Fruit fly (Drosophila melanogaster): ENCODE measurements around the gene Mec2.

Mec2 gene

DNA sequence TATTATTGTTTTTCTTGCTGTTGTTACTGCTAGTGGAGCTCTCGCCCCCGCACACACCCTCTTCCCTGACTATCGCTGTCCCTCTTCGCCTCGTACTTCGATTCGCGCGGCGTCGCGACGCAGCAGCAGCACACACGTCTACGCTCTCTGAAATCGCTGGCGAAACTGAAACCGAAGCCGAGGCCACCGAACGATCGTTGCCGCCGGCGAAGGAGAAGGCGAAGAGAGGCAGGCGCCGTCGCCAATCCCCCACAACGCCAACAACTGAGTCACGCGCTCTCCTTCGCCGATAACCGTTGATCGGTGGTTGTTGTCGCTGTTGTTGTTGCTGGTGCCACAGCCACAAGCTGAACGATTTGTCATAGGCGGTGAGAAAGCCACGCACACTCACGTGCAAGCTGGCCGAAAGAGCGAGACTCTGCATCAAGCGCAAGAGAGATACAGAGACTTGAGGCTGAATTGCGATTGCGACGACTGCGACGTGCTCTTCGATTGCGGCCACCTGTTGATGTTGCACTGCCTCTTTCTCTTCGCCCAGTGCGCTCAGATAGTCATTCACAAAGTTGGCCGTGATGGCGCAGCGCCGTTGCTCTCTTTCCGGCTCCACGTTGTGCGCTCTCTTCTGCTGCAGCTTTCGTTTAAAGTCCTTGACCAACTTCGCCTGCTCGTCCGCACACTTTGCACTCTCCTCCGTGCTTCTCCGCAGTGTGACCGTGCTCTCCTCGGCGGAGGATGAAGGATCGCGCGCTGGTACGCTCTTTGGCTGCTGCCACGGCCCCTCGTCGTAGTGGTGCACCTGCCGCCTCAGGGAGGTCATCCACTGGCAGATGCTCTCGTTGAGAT, 34.3 kb upstream of the Mec2 start (continued):
- TF ChIP-seq Eip93F (GFP tag; optimal IDR thresholded peaks at IDR 0.05): no peak
- TF ChIP-seq CG11902 (GFP tag; optimal IDR thresholded peaks at IDR 0.05): no peak
- TF ChIP-seq CG31627 (GFP tag; optimal IDR thresholded peaks at IDR 0.05): no peak
- TF ChIP-seq net (GFP tag; optimal IDR thresholded peaks at IDR 0.05): no peak
- TF ChIP-seq CG32006 (GFP tag; optimal IDR thresholded peaks at IDR 0.05): no peak
- TF ChIP-seq CG6276 (GFP tag; optimal IDR thresholded peaks at IDR 0.05): peak; percentile 41
- TF ChIP-seq Hr38 (GFP tag; optimal IDR thresholded peaks at IDR 0.05): no peak
- peak; percentile 54 for TF ChIP-seq fkh (GFP tag; optimal IDR thresholded peaks at IDR 0.05)
- no peak for TF ChIP-seq cyc (GFP tag; optimal IDR thresholded peaks at IDR 0.05)
- peak; percentile 26 for TF ChIP-seq Blimp-1 (GFP tag; optimal IDR thresholded peaks at IDR 0.05)
- TF ChIP-seq Eip78C (GFP tag): peak; percentile 34
- no peak for TF ChIP-seq CG10669 (GFP tag; optimal IDR thresholded peaks at IDR 0.05)
- TF ChIP-seq CG3032 (tag; optimal IDR thresholded peaks at IDR 0.05): no peak
- TF ChIP-seq CG11294 (GFP tag; IDR thresholded peaks at IDR 0.05): no peak
- TF ChIP-seq CG6792 (GFP tag; optimal IDR thresholded peaks at IDR 0.05): no peak
- no peak for TF ChIP-seq CG11762 (GFP tag; optimal IDR thresholded peaks at IDR 0.05; ENCODE audit: insufficient read depth)
- peak; percentile 2 for TF ChIP-seq CG3919 (GFP tag; optimal IDR thresholded peaks at IDR 0.05)
- 0 out of 3 replicates have a peak, but pooled peaks have one; percentile 5 for TF ChIP-seq eg (GFP tag; IDR thresholded peaks at IDR 0.05)
- no peak for TF ChIP-seq Ets21C (GFP tag; optimal IDR thresholded peaks at IDR 0.05)
- TF ChIP-seq CG7368 (GFP tag; optimal IDR thresholded peaks at IDR 0.05): peak; percentile 20
- TF ChIP-seq Met (GFP tag; optimal IDR thresholded peaks at IDR 0.05): no peak
- peak; percentile 94 for TF ChIP-seq svp (GFP tag)
- TF ChIP-seq CG9139 (GFP tag; optimal IDR thresholded peaks at IDR 0.05): peak; percentile 16
- TF ChIP-seq CG15336 (GFP tag; IDR thresholded peaks at IDR 0.05): peak; percentile 53; the same call in 1 of the 2 replicates
- peak; percentile 62 for TF ChIP-seq Eip75B (GFP tag; optimal IDR thresholded peaks at IDR 0.05)
- peak; percentile 29 to 50 for TF ChIP-seq ss (GFP tag; optimal IDR thresholded peaks at IDR 0.05)
- no peak; the same call in 1 of the 3 replicates for TF ChIP-seq CG6163 (GFP tag; IDR thresholded peaks at IDR 0.05)

DNA sequence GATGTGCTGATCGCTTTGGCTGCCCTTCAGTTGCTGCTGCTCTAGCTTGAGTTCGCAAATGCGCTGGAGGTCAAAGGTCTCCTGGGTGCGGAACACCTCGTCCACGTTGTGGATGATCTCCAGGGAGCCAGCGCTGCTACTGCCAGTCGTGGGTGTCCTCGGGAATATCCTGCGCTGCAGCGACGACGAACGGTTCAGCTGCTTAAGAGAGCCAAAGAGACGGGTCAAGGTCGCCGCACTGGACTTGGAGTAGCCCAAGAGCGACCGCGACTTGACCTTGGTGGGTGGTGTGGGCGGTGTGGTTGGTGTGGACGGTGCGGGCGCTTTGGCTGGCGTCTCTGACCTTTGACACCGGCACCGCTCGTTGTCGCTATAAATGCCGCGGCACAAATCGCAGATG, 33.6 kb upstream of the Mec2 start:
- TF ChIP-seq pdm3 (GFP tag; optimal IDR thresholded peaks at IDR 0.05) (no peak), ss (GFP tag; optimal IDR thresholded peaks at IDR 0.05) (no peak), CG3919 (GFP tag; optimal IDR thresholded peaks at IDR 0.05) (no peak), Lpt (GFP tag; optimal IDR thresholded peaks at IDR 0.05) (no peak), CG9139 (GFP tag; optimal IDR thresholded peaks at IDR 0.05) (no peak), CG16779 (tag; optimal IDR thresholded peaks at IDR 0.05) (no peak), CG8632 (GFP tag; optimal IDR thresholded peaks at IDR 0.05) (no peak), spab (GFP tag; optimal IDR thresholded peaks at IDR 0.05) (no peak), svp (GFP tag) (no peak), CG1621 (tag; optimal IDR thresholded peaks at IDR 0.05) (no peak), Hr4 (GFP tag; optimal IDR thresholded peaks at IDR 0.05) (no peak), CG6792 (GFP tag; optimal IDR thresholded peaks at IDR 0.05) (no peak), CG6808 (GFP tag; optimal IDR thresholded peaks at IDR 0.05) (no peak), achi (GFP tag; optimal IDR thresholded peaks at IDR 0.05) (no peak), Ets96B (tag; optimal IDR thresholded peaks at IDR 0.05) (no peak), fd59A (GFP tag; optimal IDR thresholded peaks at IDR 0.05) (no peak), esn (GFP tag; optimal IDR thresholded peaks at IDR 0.05) (no peak)
